Fruit fly (Drosophila melanogaster): ENCODE data around the gene CG10472.

The CG10472 gene

dm6 chr3L:6094697-6095096, 32.0 kb upstream of the CG10472 start, which contains the start of the genes CG10467 and loj (continued):
- TF ChIP-seq Rel (GFP tag; optimal IDR thresholded peaks at IDR 0.05) (no peak), Rel (tag; optimal IDR thresholded peaks at IDR 0.05) (peak; percentile 50), brk (GFP tag; optimal IDR thresholded peaks at IDR 0.05) (peak; percentile 90)

dm6 chr3L:6093213-6093612, 30.5 kb upstream of the CG10472 start, which contains the start of gene CG10469:
Gene CG10469 (minus strand): TSS chr3L:6093313.
- TF ChIP-seq foxo (GFP tag; optimal IDR thresholded peaks at IDR 0.05) (no peak), CrebA (GFP tag; optimal IDR thresholded peaks at IDR 0.05; ENCODE audit: borderline replicate concordance) (no peak), jim (GFP tag; optimal IDR thresholded peaks at IDR 0.05) (no peak)

- TF ChIP-seq jim (GFP tag; optimal IDR thresholded peaks at IDR 0.05) (no peak), fru (GFP tag; optimal IDR thresholded peaks at IDR 0.05) (no peak), foxo (GFP tag; optimal IDR thresholded peaks at IDR 0.05) (peak in 1 of 2 experiments; percentile 0), Vsx2 (GFP tag; optimal IDR thresholded peaks at IDR 0.05; ENCODE audit: partially characterized antibody) (no peak), CrebA (GFP tag; optimal IDR thresholded peaks at IDR 0.05; ENCODE audit: borderline replicate concordance) (no peak), Abd-B (GFP tag; optimal IDR thresholded peaks at IDR 0.05) (no peak)
These were observed 23.3 kb upstream of the CG10472 start for dm6 chr3L:6085988-6086387.

- TF ChIP-seq Sp1 (GFP tag; optimal IDR thresholded peaks at IDR 0.05) (peak; percentile 32), foxo (GFP tag; optimal IDR thresholded peaks at IDR 0.05) (peak in 1 of 2 experiments; percentile 24), h (GFP tag; optimal IDR thresholded peaks at IDR 0.05) (peak; percentile 21), CG32264 (GFP tag; optimal IDR thresholded peaks at IDR 0.05) (no peak), psq (GFP tag; optimal IDR thresholded peaks at IDR 0.05) (peak; percentile 42), woc (GFP tag; optimal IDR thresholded peaks at IDR 0.05) (no peak), N (GFP tag; optimal IDR thresholded peaks at IDR 0.05) (no peak), OdsH (GFP tag; optimal IDR thresholded peaks at IDR 0.05) (peak; percentile 23), rgr (GFP tag; optimal IDR thresholded peaks at IDR 0.05) (peak; percentile 30), sv (GFP tag; optimal IDR thresholded peaks at IDR 0.05) (no peak), fru (GFP tag; optimal IDR thresholded peaks at IDR 0.05) (no peak), HLH106 (tag; optimal IDR thresholded peaks at IDR 0.05) (peak; percentile 30), Myc (optimal IDR thresholded peaks at IDR 0.05) (no peak)
These were observed 22.4 kb upstream of the CG10472 start for dm6 chr3L:6085157-6085556.

- TF ChIP-seq rgr (GFP tag; optimal IDR thresholded peaks at IDR 0.05) (no peak), sage (GFP tag; optimal IDR thresholded peaks at IDR 0.05) (no peak), HLH106 (tag; optimal IDR thresholded peaks at IDR 0.05) (no peak), Dif (GFP tag; optimal IDR thresholded peaks at IDR 0.05; ENCODE audit: partially characterized antibody) (no peak), Mio (GFP tag; optimal IDR thresholded peaks at IDR 0.05) (no peak), Sp1 (GFP tag; optimal IDR thresholded peaks at IDR 0.05) (no peak), ey (GFP tag; optimal IDR thresholded peaks at IDR 0.05) (no peak), sv (GFP tag; optimal IDR thresholded peaks at IDR 0.05) (no peak), Vsx2 (GFP tag; optimal IDR thresholded peaks at IDR 0.05; ENCODE audit: partially characterized antibody) (no peak), CG32264 (GFP tag; optimal IDR thresholded peaks at IDR 0.05) (no peak)
These were observed 21.7 kb upstream of the CG10472 start for dm6 chr3L:6084446-6084845.

- TF ChIP-seq jim (GFP tag; optimal IDR thresholded peaks at IDR 0.05) (no peak), OdsH (GFP tag; optimal IDR thresholded peaks at IDR 0.05) (no peak), dsf (GFP tag; optimal IDR thresholded peaks at IDR 0.05; ENCODE audit: borderline replicate concordance) (no peak), Jra (GFP tag; optimal IDR thresholded peaks at IDR 0.05) (no peak), sage (GFP tag; optimal IDR thresholded peaks at IDR 0.05) (no peak), Myc (optimal IDR thresholded peaks at IDR 0.05) (no peak), HLH106 (tag; optimal IDR thresholded peaks at IDR 0.05) (no peak), dmrt93B (GFP tag; optimal IDR thresholded peaks at IDR 0.05) (no peak), GATAd (GFP tag; optimal IDR thresholded peaks at IDR 0.05) (no peak), Hnf4 (GFP tag; optimal IDR thresholded peaks at IDR 0.05) (no peak), lola (GFP tag; optimal IDR thresholded peaks at IDR 0.05) (no peak), CG32264 (GFP tag; optimal IDR thresholded peaks at IDR 0.05) (no peak), fru (GFP tag; optimal IDR thresholded peaks at IDR 0.05) (no peak), tai (GFP tag; optimal IDR thresholded peaks at IDR 0.05) (no peak), br (GFP tag; optimal IDR thresholded peaks at IDR 0.05) (no peak)
These were observed 19.9 kb upstream of the CG10472 start, which contains the start of gene CG13293 for dm6 chr3L:6082561-6082960. Gene CG13293 (plus strand): TSS chr3L:6082883.

Measured in whole organism, wandering third instar larva.